Worm (Caenorhabditis elegans) whole organism, L3 larva: ENCODE measurements around the gene prmn-1.

Source experiments
- R02D3.7 ChIP-seq: fragments of 150-350 bp; optimal IDR thresholded peaks from 2 replicates; lab custom pipeline; 2014; ENCODE audit warnings: missing biosample characterization, missing genetic modification characterization
- ZK546.5 ChIP-seq: sonication (generic microtip); optimal IDR thresholded peaks from 2 replicates; lab custom pipeline; 2017; ENCODE audit warnings: missing biosample characterization, missing genetic modification characterization
- aly-2 ChIP-seq: fragments of 150-350 bp; optimal IDR thresholded peaks from 2 replicates; lab custom pipeline; 2014; ENCODE audit warnings: missing biosample characterization, missing genetic modification characterization
- ama-1 ChIP-seq: fragments of 150-350 bp; optimal IDR thresholded peaks from 2 replicates; lab custom pipeline; 2018
- ceh-16 ChIP-seq: sonication (generic microtip); optimal IDR thresholded peaks from 2 replicates; lab custom pipeline; 2017; ENCODE audit warnings: missing biosample characterization, missing genetic modification characterization
- ceh-28 ChIP-seq: fragments of 150-350 bp; optimal IDR thresholded peaks from 2 replicates; lab custom pipeline; 2014; ENCODE audit warnings: missing biosample characterization, missing genetic modification reagents, missing genetic modification characterization
- ceh-82 ChIP-seq: fragments of 150-350 bp; optimal IDR thresholded peaks from 2 replicates; lab custom pipeline; 2014; ENCODE audit warnings: missing biosample characterization, missing genetic modification characterization
- ceh-9 ChIP-seq: sonication (generic microtip); optimal IDR thresholded peaks from 2 replicates; lab custom pipeline; 2018; ENCODE audit warnings: missing biosample characterization, missing genetic modification characterization
- daf-12 ChIP-seq: fragments of 150-350 bp; optimal IDR thresholded peaks from 2 replicates; lab custom pipeline; 2014; ENCODE audit warnings: missing biosample characterization, missing genetic modification reagents, missing genetic modification characterization
- egl-27 ChIP-seq: sonication (generic microtip); optimal IDR thresholded peaks from 4 replicates; lab custom pipeline; 2017; ENCODE audit warnings: missing biosample characterization, missing genetic modification reagents, missing genetic modification characterization
- egl-5 ChIP-seq: fragments of 150-350 bp; optimal IDR thresholded peaks from 2 replicates; lab custom pipeline; 2017; ENCODE audit warnings: missing biosample characterization, missing genetic modification reagents, missing genetic modification characterization, inconsistent platforms
- elt-1 ChIP-seq: fragments of 150-350 bp; optimal IDR thresholded peaks from 2 replicates; lab custom pipeline; 2014; ENCODE audit warnings: missing biosample characterization, missing genetic modification characterization
- elt-2 ChIP-seq: sonication (generic microtip); optimal IDR thresholded peaks from 2 replicates; lab custom pipeline; 2016; ENCODE audit warnings: missing genetic modification reagents, mild to moderate bottlenecking, missing genetic modification characterization, missing compliant biosample characterization
- elt-3 ChIP-seq, 3 experiments: fragments of 150-350 bp in 1 of 3; sonication (generic microtip) in 2 of 3; optimal IDR thresholded peaks; 2 replicates in 2 of 3; 4 replicates in 1 of 3; lab custom pipeline; 2014 to 2017; ENCODE audit warnings: missing biosample characterization in 3 of 3, missing genetic modification characterization in 3 of 3
- eor-1 ChIP-seq, 2 experiments: fragments of 150-350 bp; optimal IDR thresholded peaks; 2 replicates each; lab custom pipeline; 2014 to 2018; ENCODE audit warnings: missing biosample characterization in 2 of 2, missing genetic modification characterization in 2 of 2
- fkh-2 ChIP-seq: fragments of 150-350 bp; optimal IDR thresholded peaks from 2 replicates; lab custom pipeline; 2014; ENCODE audit warnings: missing biosample characterization, missing genetic modification reagents, missing genetic modification characterization
- fos-1 ChIP-seq: fragments of 150-350 bp; optimal IDR thresholded peaks from 2 replicates; lab custom pipeline; 2014; ENCODE audit warnings: missing biosample characterization, missing genetic modification characterization
- hmg-11 ChIP-seq: sonication (generic microtip); optimal IDR thresholded peaks from 2 replicates; lab custom pipeline; 2016; ENCODE audit warnings: missing genetic modification characterization, missing compliant biosample characterization
- jun-1 ChIP-seq: fragments of 150-350 bp; optimal IDR thresholded peaks from 2 replicates; lab custom pipeline; 2014; ENCODE audit warnings: missing biosample characterization, missing genetic modification reagents, missing genetic modification characterization
- lin-15B ChIP-seq: fragments of 150-350 bp; optimal IDR thresholded peaks from 2 replicates; lab custom pipeline; 2014; ENCODE audit warnings: missing biosample characterization, missing genetic modification characterization
- lin-39 ChIP-seq: fragments of 150-350 bp; optimal IDR thresholded peaks from 2 replicates; lab custom pipeline; 2018; ENCODE audit warnings: missing biosample characterization, missing genetic modification reagents, missing genetic modification characterization
- lsy-12 ChIP-seq: sonication (generic microtip); optimal IDR thresholded peaks from 2 replicates; lab custom pipeline; 2016; ENCODE audit warnings: mild to moderate bottlenecking, missing genetic modification characterization, missing compliant biosample characterization
- mdl-1 ChIP-seq: fragments of 150-350 bp; optimal IDR thresholded peaks from 2 replicates; lab custom pipeline; 2014; ENCODE audit warnings: missing biosample characterization, missing genetic modification characterization
- mml-1 ChIP-seq: fragments of 150-350 bp; sonication (generic microtip); optimal IDR thresholded peaks from 3 replicates; lab custom pipeline; 2014; ENCODE audit warnings: missing biosample characterization, missing genetic modification characterization
- nfya-1 ChIP-seq: sonication (generic microtip); optimal IDR thresholded peaks from 2 replicates; lab custom pipeline; 2017; ENCODE audit warnings: missing genetic modification characterization, mild to moderate bottlenecking, missing compliant biosample characterization, antibody characterized with exemption, moderate library complexity; ENCODE audit not compliant: insufficient read depth
- nhr-11 ChIP-seq: fragments of 150-350 bp; optimal IDR thresholded peaks from 2 replicates; lab custom pipeline; 2014; ENCODE audit warnings: missing biosample characterization, missing genetic modification characterization
- nhr-12 ChIP-seq: fragments of 150-350 bp; optimal IDR thresholded peaks from 2 replicates; lab custom pipeline; 2014; ENCODE audit warnings: missing biosample characterization, missing genetic modification characterization
- nhr-23 ChIP-seq: fragments of 150-350 bp; optimal IDR thresholded peaks from 2 replicates; lab custom pipeline; 2014; ENCODE audit warnings: missing biosample characterization, missing genetic modification reagents, missing genetic modification characterization
- nhr-237 ChIP-seq: fragments of 150-350 bp; optimal IDR thresholded peaks from 2 replicates; lab custom pipeline; 2014; ENCODE audit warnings: missing biosample characterization, missing genetic modification characterization
- nhr-25 ChIP-seq: sonication (generic microtip); optimal IDR thresholded peaks from 2 replicates; lab custom pipeline; 2017; ENCODE audit warnings: missing biosample characterization, missing genetic modification characterization
- nhr-28 ChIP-seq: fragments of 150-350 bp; optimal IDR thresholded peaks from 2 replicates; lab custom pipeline; 2014; ENCODE audit warnings: missing biosample characterization, missing genetic modification characterization
- nhr-67 ChIP-seq: fragments of 150-350 bp; optimal IDR thresholded peaks from 2 replicates; lab custom pipeline; 2014; ENCODE audit warnings: missing biosample characterization, missing genetic modification characterization
- nhr-77 ChIP-seq: fragments of 150-350 bp; optimal IDR thresholded peaks from 2 replicates; lab custom pipeline; 2014; ENCODE audit warnings: missing biosample characterization, missing genetic modification characterization
- pha-4 ChIP-seq: fragments of 150-350 bp; optimal IDR thresholded peaks from 2 replicates; lab custom pipeline; 2014; ENCODE audit warnings: missing biosample characterization, missing genetic modification reagents, missing genetic modification characterization
- pqm-1 ChIP-seq: fragments of 150-350 bp; optimal IDR thresholded peaks from 2 replicates; lab custom pipeline; 2017; ENCODE audit warnings: missing biosample characterization, missing genetic modification characterization, inconsistent platforms
- sea-2 ChIP-seq: fragments of 150-350 bp; sonication (generic microtip); optimal IDR thresholded peaks from 4 replicates; lab custom pipeline; 2014; ENCODE audit warnings: missing biosample characterization, missing genetic modification reagents, missing genetic modification characterization
- skn-1 ChIP-seq: fragments of 150-350 bp; optimal IDR thresholded peaks from 2 replicates; lab custom pipeline; 2014; ENCODE audit warnings: missing biosample characterization, missing genetic modification characterization
- tbx-2 ChIP-seq: sonication (generic microtip); optimal IDR thresholded peaks from 2 replicates; lab custom pipeline; 2016; ENCODE audit warnings: mild to moderate bottlenecking, missing genetic modification characterization, missing compliant biosample characterization
- unc-39 ChIP-seq: sonication (generic microtip); optimal IDR thresholded peaks from 4 replicates; lab custom pipeline; 2017; ENCODE audit warnings: missing biosample characterization, missing genetic modification characterization
- unc-62 ChIP-seq: fragments of 150-350 bp; sonication (generic microtip); optimal IDR thresholded peaks from 4 replicates; lab custom pipeline; 2014; ENCODE audit warnings: missing biosample characterization, missing genetic modification reagents, missing genetic modification characterization
- zag-1 ChIP-seq: fragments of 150-350 bp; optimal IDR thresholded peaks from 2 replicates; lab custom pipeline; 2014; ENCODE audit warnings: missing biosample characterization, missing genetic modification characterization
- ztf-11 ChIP-seq: fragments of 150-350 bp; optimal IDR thresholded peaks from 2 replicates; lab custom pipeline; 2014; ENCODE audit warnings: missing biosample characterization, missing genetic modification characterization
- ztf-4 ChIP-seq: fragments of 150-350 bp; optimal IDR thresholded peaks from 2 replicates; lab custom pipeline; 2014; ENCODE audit warnings: missing biosample characterization, missing genetic modification characterization

prmn-1 gene

DNA sequence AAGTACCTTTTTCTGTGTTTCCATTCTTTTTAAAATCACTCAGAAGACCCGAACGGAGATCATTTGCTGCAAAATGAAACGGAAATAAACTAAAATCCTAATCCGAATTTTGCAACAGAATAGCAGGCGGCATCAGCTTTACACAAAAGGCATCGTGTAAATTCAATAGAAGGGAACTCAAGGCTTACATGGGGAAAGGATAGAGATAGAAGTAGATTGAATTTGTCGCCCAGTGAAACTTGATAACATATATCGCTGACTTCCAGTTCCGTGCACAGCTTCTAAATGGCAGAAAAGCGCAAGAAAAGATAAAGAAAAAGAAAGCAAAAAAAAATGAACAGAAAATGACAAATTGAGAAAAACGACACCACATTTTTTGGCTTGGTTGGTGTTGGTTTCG, 21.0 kb downstream of the prmn-1 start, which contains the start of gene slo-2:
Gene slo-2, minus strand, starts transcription at position 24 of the 400 bp plus-strand sequence.
- TF ChIP-seq nhr-25 (tag; lab: Kevin White, UChicago) (no peak), lin-39 (peak; percentile 21), fos-1 (tag; lab: Kevin White, UChicago) (no peak)

DNA sequence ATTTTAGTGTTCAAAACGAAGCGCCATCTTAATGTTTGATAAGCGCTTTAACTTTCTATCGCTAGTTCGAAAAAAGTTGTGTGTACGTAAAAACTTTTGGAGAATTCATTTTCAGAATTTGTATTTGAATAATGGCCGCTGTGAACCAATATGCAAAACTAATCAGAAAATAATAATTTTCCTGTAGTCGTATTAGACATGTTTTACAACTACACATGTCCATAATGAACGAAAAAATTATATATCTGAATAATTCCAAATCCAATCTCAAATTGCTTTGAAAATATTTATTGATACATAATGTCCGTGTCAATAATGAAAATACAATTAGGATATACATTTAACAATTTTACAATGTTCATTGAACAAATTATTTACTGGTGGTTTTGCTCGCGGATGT, 21.9 kb downstream of the prmn-1 start:
- TF ChIP-seq elt-2 (peak; percentile 20), zag-1 (tag; lab: Kevin White, UChicago) (no peak), fkh-2 (tag; lab: Kevin White, UChicago) (no peak), pqm-1 (tag; lab: Kevin White, UChicago) (no peak), hmg-11 (tag; lab: Kevin White, UChicago) (no peak), unc-62 (GFP tag; lab: Kevin White, UChicago) (no peak), mml-1 (tag; lab: Kevin White, UChicago) (no peak), fos-1 (tag; lab: Kevin White, UChicago) (no peak), ama-1 (peak; percentile 44), unc-39 (tag; lab: Kevin White, UChicago) (no peak)

DNA sequence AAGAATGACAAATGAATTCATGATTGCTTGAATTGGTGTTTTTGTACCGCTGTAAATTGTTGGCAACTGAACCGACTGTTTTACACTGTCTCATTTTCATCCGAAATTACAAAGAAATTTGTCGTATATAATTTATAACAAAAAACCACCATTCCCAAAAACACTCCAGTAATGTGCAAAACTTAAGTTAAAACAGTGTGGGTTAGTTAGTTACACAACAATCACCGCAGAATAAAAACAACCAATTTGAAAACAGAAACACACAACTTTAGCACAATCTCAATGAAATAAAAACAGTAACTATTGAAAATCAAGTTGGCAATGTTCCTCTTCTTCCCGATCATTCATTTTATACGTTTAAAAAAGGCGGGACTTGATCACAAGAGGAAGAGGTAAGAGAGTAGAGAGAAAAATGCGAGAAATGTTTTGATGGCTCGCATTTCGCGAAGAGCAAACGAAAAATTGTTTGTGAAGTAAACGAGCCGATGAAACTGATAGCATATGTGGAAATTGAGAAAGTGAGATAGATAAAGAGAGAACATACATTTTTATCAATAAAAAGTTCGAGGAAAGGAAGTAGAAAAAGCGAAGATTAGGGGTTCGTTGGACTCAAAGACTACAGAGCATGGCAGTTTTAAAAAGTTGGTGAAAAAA, 22.9 kb downstream of the prmn-1 start, which contains the start of gene F08B12.4:
Gene F08B12.4, minus strand, starts transcription at position 51 of the 654 bp plus-strand sequence.
- TF ChIP-seq nhr-77 (tag; lab: Kevin White, UChicago) (no peak), unc-39 (tag; lab: Kevin White, UChicago) (no peak), unc-62 (GFP tag; lab: Kevin White, UChicago) (no peak), nfya-1 (tag; lab: Kevin White, UChicago) (peak; percentile 1), nhr-25 (tag; lab: Kevin White, UChicago) (no peak), fkh-2 (tag; lab: Kevin White, UChicago) (no peak), ceh-16 (tag; lab: Kevin White, UChicago) (no peak), nhr-237 (tag; lab: Kevin White, UChicago) (no peak), pqm-1 (tag; lab: Kevin White, UChicago) (peak; percentile 37), nhr-12 (no peak), egl-27 (tag; lab: Kevin White, UChicago) (no peak), nhr-23 (tag; lab: Kevin White, UChicago) (no peak), jun-1 (tag; lab: Kevin White, UChicago) (peak; percentile 17), fos-1 (tag; lab: Kevin White, UChicago) (no peak), lin-15B (tag; lab: Kevin White, UChicago) (no peak), mdl-1 (tag; lab: Kevin White, UChicago) (no peak), sea-2 (GFP tag; lab: Kevin White, UChicago) (no peak), tbx-2 (tag; lab: Kevin White, UChicago) (no peak), nhr-11 (tag; lab: Kevin White, UChicago) (no peak), pha-4 (tag; lab: Kevin White, UChicago) (peak; percentile 87), eor-1 (tag; optimal IDR thresholded peaks at IDR 0.05; lab: Kevin White, UChicago) (no peak), elt-2 (peak; percentile 94), ama-1 (peak; percentile 39), ceh-82 (tag; lab: Kevin White, UChicago) (no peak), egl-5 (tag; lab: Kevin White, UChicago) (no peak), ceh-28 (tag; lab: Kevin White, UChicago) (peak; percentile 29), elt-1 (no peak), skn-1 (tag; lab: Kevin White, UChicago) (no peak)

DNA sequence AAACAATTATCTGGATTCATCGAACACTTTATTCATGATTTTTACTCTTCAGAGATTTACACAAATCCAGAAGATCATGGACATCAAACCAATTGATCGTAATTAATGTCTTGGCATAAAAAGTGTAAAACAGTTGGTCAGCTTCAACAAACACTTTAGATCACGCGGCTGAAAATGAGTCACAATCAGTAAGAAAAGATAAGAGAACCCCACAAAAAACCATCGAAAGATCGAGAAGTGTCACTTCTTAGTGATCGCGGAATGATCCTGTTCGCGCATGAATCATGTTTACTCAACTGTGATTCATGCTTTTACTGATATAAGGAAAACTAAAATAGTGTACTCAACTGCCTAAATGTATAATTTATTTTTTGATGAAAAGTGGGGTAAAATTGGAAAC, 24.6 kb downstream of the prmn-1 start:
- no peak for TF ChIP-seq daf-12 (tag; lab: Kevin White, UChicago)
- TF ChIP-seq R02D3.7 (tag; lab: Kevin White, UChicago), result no peak
- no peak for TF ChIP-seq nhr-28 (tag; lab: Kevin White, UChicago)
- no peak for TF ChIP-seq unc-62 (GFP tag; lab: Kevin White, UChicago)
- TF ChIP-seq zag-1 (tag; lab: Kevin White, UChicago), result no peak
- no peak for TF ChIP-seq ztf-11 (tag; lab: Kevin White, UChicago)
- TF ChIP-seq egl-27 (tag; lab: Kevin White, UChicago), result no peak
- no peak for TF ChIP-seq ceh-16 (tag; lab: Kevin White, UChicago)
- TF ChIP-seq elt-3 (tag; optimal IDR thresholded peaks at IDR 0.05; lab: Kevin White, UChicago), result no peak
- no peak for TF ChIP-seq lin-39
- TF ChIP-seq ceh-9 (tag; lab: Kevin White, UChicago), result no peak
- no peak for TF ChIP-seq ama-1
- TF ChIP-seq ztf-4, result no peak
- peak; percentile 87 for TF ChIP-seq jun-1 (tag; lab: Kevin White, UChicago)
- no peak for TF ChIP-seq lin-15B (tag; lab: Kevin White, UChicago)
- no peak for TF ChIP-seq aly-2 (tag; lab: Kevin White, UChicago)
- TF ChIP-seq ceh-82 (tag; lab: Kevin White, UChicago), result no peak
- peak; percentile 91 for TF ChIP-seq pqm-1 (tag; lab: Kevin White, UChicago)
- peak; percentile 8 for TF ChIP-seq nfya-1 (tag; lab: Kevin White, UChicago)
- TF ChIP-seq mdl-1 (tag; lab: Kevin White, UChicago), result no peak
- no peak for TF ChIP-seq nhr-237 (tag; lab: Kevin White, UChicago)
- no peak for TF ChIP-seq nhr-67
- TF ChIP-seq egl-5 (tag; lab: Kevin White, UChicago), result peak; percentile 86
- TF ChIP-seq lsy-12 (tag; lab: Kevin White, UChicago), result no peak
- no peak for TF ChIP-seq nhr-77 (tag; lab: Kevin White, UChicago)
- TF ChIP-seq pha-4 (tag; lab: Kevin White, UChicago), result peak; percentile 78
- TF ChIP-seq fos-1 (tag; lab: Kevin White, UChicago), result peak; percentile 71
- TF ChIP-seq ZK546.5 (tag; lab: Kevin White, UChicago), result no peak
- TF ChIP-seq fkh-2 (tag; lab: Kevin White, UChicago), result no peak
- TF ChIP-seq elt-2, result peak; percentile 78
- TF ChIP-seq ceh-28 (tag; lab: Kevin White, UChicago), result no peak
